Fruit fly (Drosophila melanogaster) whole organism, pupa: Measurements from ENCODE around the gene Mco1.

Source experiments
- CG10348 ChIP-seq: fragments of 200-800 bp; sonication (Bioruptor generic); IDR thresholded peaks from 2 replicates; pipeline ENCODE4 v1.3.6; 2022; ENCODE audit warnings: missing biosample characterization, missing genetic modification characterization
- CG12605 ChIP-seq: fragments of 200-800 bp; sonication (Bioruptor generic); IDR thresholded peaks from 2 replicates; pipeline ENCODE4 v1.3.6; 2022; ENCODE audit warnings: missing biosample characterization, missing genetic modification characterization
- CG13204 ChIP-seq: fragments of 200-800 bp; sonication (Bioruptor generic); optimal IDR thresholded peaks from 2 replicates; lab custom pipeline; 2018; ENCODE audit warnings: missing biosample characterization, mild to moderate bottlenecking, missing genetic modification characterization, moderate library complexity
- CG14655 ChIP-seq: fragments of 200-800 bp; sonication (Bioruptor generic); optimal IDR thresholded peaks from 3 replicates; lab custom pipeline; 2017; ENCODE audit warnings: mild to moderate bottlenecking, missing biosample characterization, missing genetic modification reagents, missing genetic modification characterization
- CG15710 ChIP-seq: fragments of 200-800 bp; sonication (Bioruptor generic); optimal IDR thresholded peaks from 2 replicates; lab custom pipeline; 2018; ENCODE audit warnings: missing biosample characterization, mild to moderate bottlenecking, missing genetic modification characterization, moderate library complexity
- CG17806 ChIP-seq: fragments of 200-800 bp; sonication (Bioruptor generic); optimal IDR thresholded peaks from 2 replicates; lab custom pipeline; 2018; ENCODE audit warnings: missing biosample characterization, mild to moderate bottlenecking, missing genetic modification characterization, moderate library complexity
- CG32121 ChIP-seq: fragments of 200-800 bp; sonication (Bioruptor generic); IDR thresholded peaks from 2 replicates; pipeline ENCODE4 v1.3.6; 2022; ENCODE audit warnings: missing biosample characterization, missing genetic modification characterization
- CG34367 ChIP-seq: fragments of 200-800 bp; sonication (Bioruptor generic); optimal IDR thresholded peaks from 2 replicates; lab custom pipeline; 2018; ENCODE audit warnings: missing biosample characterization, mild to moderate bottlenecking, missing genetic modification characterization
- CG4496 ChIP-seq: fragments of 200-800 bp; sonication (Bioruptor generic); IDR thresholded peaks from 3 replicates; pipeline ENCODE4 v1.3.6; 2022; ENCODE audit warnings: missing biosample characterization, missing genetic modification characterization
- CG8159 ChIP-seq: fragments of 200-800 bp; sonication (Bioruptor generic); optimal IDR thresholded peaks from 3 replicates; lab custom pipeline; 2018; ENCODE audit warnings: missing biosample characterization, mild to moderate bottlenecking, missing genetic modification characterization, moderate library complexity
- CG8301 ChIP-seq: fragments of 200-800 bp; sonication (Bioruptor generic); optimal IDR thresholded peaks from 2 replicates; lab custom pipeline; 2018; ENCODE audit warnings: missing biosample characterization, mild to moderate bottlenecking, missing genetic modification characterization
- CG9948 ChIP-seq: fragments of 200-800 bp; sonication (Bioruptor generic); optimal IDR thresholded peaks from 2 replicates; lab custom pipeline; 2018; ENCODE audit warnings: missing biosample characterization, mild to moderate bottlenecking, missing genetic modification characterization, moderate library complexity
- D1 ChIP-seq: fragments of 200-800 bp; sonication (Bioruptor generic); optimal IDR thresholded peaks from 2 replicates; lab custom pipeline; 2018; ENCODE audit warnings: missing biosample characterization, mild to moderate bottlenecking, missing genetic modification characterization, moderate library complexity
- EcR ChIP-seq: fragments of 200-800 bp; sonication (Bioruptor generic); optimal IDR thresholded peaks from 3 replicates; lab custom pipeline; 2019; ENCODE audit warnings: missing biosample characterization, missing genetic modification characterization, mild to moderate bottlenecking, moderate library complexity, missing genetic modification reagents
- Ets98B ChIP-seq: fragments of 200-800 bp; sonication (Bioruptor generic); IDR thresholded peaks from 2 replicates; pipeline ENCODE4 v1.3.6; 2022; ENCODE audit warnings: missing biosample characterization, missing genetic modification characterization
- Pif1A ChIP-seq: fragments of 200-800 bp; sonication (Bioruptor generic); optimal IDR thresholded peaks from 3 replicates; lab custom pipeline; 2016; ENCODE audit warnings: missing biosample characterization, missing genetic modification characterization
- Pif1B ChIP-seq: fragments of 200-800 bp; sonication (Bioruptor generic); optimal IDR thresholded peaks from 3 replicates; lab custom pipeline; 2016; ENCODE audit warnings: missing biosample characterization, missing genetic modification characterization
- Snoo ChIP-seq: fragments of 200-800 bp; sonication (Bioruptor generic); optimal IDR thresholded peaks from 3 replicates; lab custom pipeline; 2017; ENCODE audit warnings: missing biosample characterization, mild to moderate bottlenecking, missing genetic modification characterization, inconsistent platforms
- fd96Ca ChIP-seq: fragments of 200-800 bp; sonication (Bioruptor generic); IDR thresholded peaks from 3 replicates; pipeline ENCODE4 v1.3.6; 2022; ENCODE audit warnings: missing biosample characterization, missing genetic modification characterization
- gl ChIP-seq: fragments of 200-800 bp; sonication (Bioruptor generic); optimal IDR thresholded peaks from 2 replicates; lab custom pipeline; 2018; ENCODE audit warnings: missing biosample characterization, mild to moderate bottlenecking, missing genetic modification characterization
- rn ChIP-seq: fragments of 200-800 bp; sonication (Bioruptor generic); IDR thresholded peaks from 2 replicates; pipeline ENCODE4 v1.3.6; 2022; ENCODE audit warnings: missing biosample characterization, missing genetic modification characterization

Gene Mco1

dm6 chr2L:9445753-9446152, 29.4 kb downstream of the Mco1 start:
- TF ChIP-seq Ets98B (GFP tag; lab: Robert Waterston, UW) (no peak), CG13204 (GFP tag; lab: Kevin White, UChicago) (no peak), CG8159 (tag; lab: Kevin White, UChicago) (no peak), CG10348 (GFP tag; lab: Robert Waterston, UW) (no peak)

DNA sequence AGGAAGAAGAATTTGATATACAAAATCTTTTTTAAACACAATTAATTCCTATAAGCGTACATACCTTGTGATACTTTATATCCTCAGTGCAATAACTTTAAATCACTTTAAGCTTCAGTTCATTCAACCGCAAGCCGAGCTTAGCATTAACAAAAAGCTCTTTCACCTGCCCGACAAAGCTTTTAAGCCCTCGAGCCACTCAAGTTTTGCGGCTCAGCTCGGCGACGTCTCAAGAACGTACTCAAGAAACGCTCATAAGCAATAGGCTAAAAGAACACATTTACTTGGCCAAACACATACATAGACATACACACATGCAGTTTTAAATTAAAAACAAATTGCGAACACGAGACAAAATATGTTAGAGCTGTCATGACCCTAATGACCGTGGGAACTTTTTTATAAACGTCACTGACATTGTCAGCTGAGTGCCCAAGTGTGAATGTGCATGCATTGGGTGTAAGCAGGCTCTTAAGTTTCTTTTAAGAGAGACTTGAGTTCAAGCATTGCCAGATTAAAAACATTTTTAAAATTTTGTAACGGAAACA, 30.1 kb downstream of the Mco1 start:
- peak; percentile 93 for TF ChIP-seq EcR
- no peak for TF ChIP-seq D1 (tag; lab: Kevin White, UChicago)
- TF ChIP-seq, all 21 proteins: peak for 1

dm6 chr2L:9447816-9448215, 31.4 kb downstream of the Mco1 start:
- TF ChIP-seq CG32121 (GFP tag; lab: Robert Waterston, UW), result peak; percentile 73
- TF ChIP-seq CG34367 (tag; lab: Kevin White, UChicago), result peak; percentile 48
- TF ChIP-seq CG12605, result 0 out of 2 replicates have a peak, but pooled peaks have one; percentile 10
- peak; percentile 55 for TF ChIP-seq rn
- no peak for TF ChIP-seq D1 (tag; lab: Kevin White, UChicago)
- TF ChIP-seq CG9948, result peak; percentile 69
- TF ChIP-seq Snoo (tag; lab: Kevin White, UChicago), result peak; percentile 12
- TF ChIP-seq CG17806, result peak; percentile 62
- TF ChIP-seq Pif1A (GFP tag; lab: Kevin White, UChicago), result peak; percentile 54
- TF ChIP-seq gl (tag; lab: Kevin White, UChicago), result no peak
- TF ChIP-seq fd96Ca (GFP tag; lab: Robert Waterston, UW), result no peak
- TF ChIP-seq CG4496, result peak; percentile 82
- TF ChIP-seq CG14655 (GFP tag; lab: Kevin White, UChicago), result peak; percentile 74
- TF ChIP-seq CG15710, result peak; percentile 57
- TF ChIP-seq CG8301, result peak; percentile 56
- TF ChIP-seq Pif1B (GFP tag; lab: Kevin White, UChicago), result peak; percentile 40
- peak; percentile 69 for TF ChIP-seq CG8159 (tag; lab: Kevin White, UChicago)
- peak; percentile 44; the same call in 1 of the 2 replicates for TF ChIP-seq Ets98B (GFP tag; lab: Robert Waterston, UW)
- no peak for TF ChIP-seq CG13204 (GFP tag; lab: Kevin White, UChicago)
- no peak for TF ChIP-seq CG10348 (GFP tag; lab: Robert Waterston, UW)
- no peak for TF ChIP-seq EcR

DNA sequence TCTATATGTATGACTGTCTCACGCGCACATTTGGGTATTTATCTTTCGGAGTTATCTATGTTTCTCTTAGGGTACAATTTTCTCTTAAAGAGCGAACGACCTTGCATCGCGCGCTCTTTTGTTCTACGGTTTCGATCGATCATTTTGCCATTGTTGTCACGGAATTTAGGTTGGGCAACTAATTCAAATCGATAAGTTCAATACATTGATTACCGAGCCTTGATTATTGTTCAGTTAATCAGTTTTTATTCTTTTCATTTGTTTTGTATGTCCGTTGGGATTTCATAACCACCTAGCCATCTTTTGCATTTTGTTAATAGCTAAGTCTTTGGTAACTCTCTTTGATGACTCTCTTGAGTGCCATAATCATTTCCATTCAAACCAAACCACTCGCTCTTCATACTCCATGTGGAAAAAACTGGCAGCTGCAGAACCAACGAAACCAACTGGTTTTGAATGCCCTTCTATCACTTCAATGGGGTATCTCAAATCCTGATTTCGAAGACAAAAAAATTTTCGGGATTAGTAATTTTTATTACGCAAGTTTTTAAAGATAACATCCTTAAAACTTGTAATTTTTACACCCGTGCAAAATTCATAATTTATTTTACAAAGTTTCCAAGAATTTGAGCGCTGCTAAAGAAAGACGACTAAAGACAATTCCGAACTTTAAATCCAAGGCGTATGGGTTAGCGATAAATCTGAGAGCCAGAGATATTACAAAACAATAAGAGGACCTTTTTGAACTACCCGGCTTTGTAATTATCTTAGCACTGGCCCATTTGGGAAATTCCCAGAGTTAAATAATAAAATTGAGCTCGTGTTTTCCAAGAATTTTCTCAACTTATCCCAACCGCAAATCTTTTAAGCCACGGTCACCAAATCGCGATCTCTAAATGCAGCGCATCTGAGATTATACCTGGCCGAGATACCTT, 32.2 kb downstream of the Mco1 start:
- TF ChIP-seq CG14655 (GFP tag; lab: Kevin White, UChicago) (peak; percentile 2), CG13204 (GFP tag; lab: Kevin White, UChicago) (no peak), Snoo (tag; lab: Kevin White, UChicago) (peak; percentile 20), CG4496 (no peak), EcR (peak; percentile 57), Pif1B (GFP tag; lab: Kevin White, UChicago) (no peak), gl (tag; lab: Kevin White, UChicago) (no peak)

DNA sequence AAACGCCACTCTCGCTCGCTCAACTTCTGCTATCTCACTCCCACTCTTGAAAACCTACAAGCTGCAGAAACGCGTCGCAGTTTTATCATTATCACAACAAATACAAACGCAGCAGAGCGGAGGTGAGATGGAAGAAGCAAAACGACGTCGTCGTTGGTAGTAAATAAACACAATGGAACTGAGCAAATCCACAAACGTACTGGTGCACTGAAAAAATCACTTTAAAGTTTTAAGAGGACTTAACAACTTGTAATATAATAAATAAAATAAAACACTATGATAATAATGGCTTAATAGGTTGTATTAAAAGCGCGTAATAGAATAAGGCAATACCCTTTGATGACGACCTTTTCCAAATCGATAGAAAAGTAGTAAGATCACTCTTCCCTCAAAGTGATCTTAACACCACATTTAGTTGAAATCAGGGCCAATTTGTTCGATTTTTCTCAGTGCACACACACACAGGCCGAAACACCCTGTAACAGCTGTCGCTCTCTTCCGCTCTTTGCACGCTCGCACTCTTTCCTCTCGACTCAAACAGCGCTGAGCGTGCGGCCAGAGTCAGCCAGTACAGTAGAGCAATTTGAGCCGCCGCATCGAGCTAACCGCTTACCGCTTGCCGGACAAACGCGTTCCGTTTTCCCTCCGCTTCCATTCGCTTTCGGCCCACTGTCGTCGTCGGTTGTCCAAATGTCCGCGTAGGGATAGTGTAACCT, 33.0 kb downstream of the Mco1 start:
- TF ChIP-seq CG10348 (GFP tag; lab: Robert Waterston, UW) (peak; percentile 88), CG13204 (GFP tag; lab: Kevin White, UChicago) (peak; percentile 92), CG32121 (GFP tag; lab: Robert Waterston, UW) (peak; percentile 95), EcR (peak; percentile 51), fd96Ca (GFP tag; lab: Robert Waterston, UW) (peak; percentile 97), CG8301 (peak; percentile 92), CG15710 (peak; percentile 97), rn (peak; percentile 85), Pif1B (GFP tag; lab: Kevin White, UChicago) (peak; percentile 92), CG17806 (peak; percentile 92), CG4496 (peak; percentile 93), Snoo (tag; lab: Kevin White, UChicago) (peak; percentile 97), CG12605 (peak; percentile 89), Ets98B (GFP tag; lab: Robert Waterston, UW) (peak; percentile 92), gl (tag; lab: Kevin White, UChicago) (peak; percentile 82), CG34367 (tag; lab: Kevin White, UChicago) (peak; percentile 91), CG14655 (GFP tag; lab: Kevin White, UChicago) (peak; percentile 95), D1 (tag; lab: Kevin White, UChicago) (peak; percentile 90), CG9948 (peak; percentile 94), Pif1A (GFP tag; lab: Kevin White, UChicago) (peak; percentile 96), CG8159 (tag; lab: Kevin White, UChicago) (peak; percentile 96)
